Worm (Caenorhabditis elegans) whole organism, late embryonic: ENCODE results near the gene drap-1.

Source experiments
- F13H6.1 ChIP-seq: sonication (generic microtip); optimal IDR thresholded peaks from 2 replicates; lab custom pipeline; 2016; ENCODE audit warnings: missing genetic modification characterization, missing compliant biosample characterization
- ceh-18 ChIP-seq: sonication (generic microtip); optimal IDR thresholded peaks from 2 replicates; lab custom pipeline; 2016; ENCODE audit warnings: missing genetic modification characterization, missing compliant biosample characterization
- ceh-22 ChIP-seq: sonication (generic microtip); optimal IDR thresholded peaks from 2 replicates; lab custom pipeline; 2017; ENCODE audit warnings: missing biosample characterization, missing genetic modification characterization
- ceh-30 ChIP-seq: fragments of 150-350 bp; optimal IDR thresholded peaks from 2 replicates; lab custom pipeline; 2014; ENCODE audit warnings: missing biosample characterization, missing genetic modification characterization
- ceh-45 ChIP-seq: fragments of 200-800 bp; sonication (Bioruptor generic); IDR thresholded peaks from 2 replicates; pipeline ENCODE4 v1.3.6; 2022; ENCODE audit warnings: missing genetic modification reagents, missing genetic modification characterization, missing compliant biosample characterization
- hlh-15 ChIP-seq: sonication (generic microtip); optimal IDR thresholded peaks from 2 replicates; lab custom pipeline; 2016; ENCODE audit warnings: missing genetic modification characterization, missing compliant biosample characterization
- nhr-11 ChIP-seq: fragments of 150-350 bp; optimal IDR thresholded peaks from 2 replicates; lab custom pipeline; 2014; ENCODE audit warnings: missing biosample characterization, missing genetic modification characterization
- odd-2 ChIP-seq: sonication (generic microtip); optimal IDR thresholded peaks from 2 replicates; lab custom pipeline; 2017; ENCODE audit warnings: antibody characterized with exemption, mild to moderate bottlenecking, missing genetic modification characterization, missing compliant biosample characterization
- pha-4 ChIP-seq: fragments of 150-350 bp; optimal IDR thresholded peaks from 2 replicates; lab custom pipeline; 2018; ENCODE audit warnings: missing biosample characterization, missing genetic modification reagents, missing genetic modification characterization
- pqm-1 ChIP-seq: sonication (generic microtip); optimal IDR thresholded peaks from 2 replicates; lab custom pipeline; 2016; ENCODE audit warnings: missing genetic modification characterization, missing compliant biosample characterization
- sox-2 ChIP-seq: fragments of 200-800 bp; sonication (Bioruptor generic); IDR thresholded peaks from 2 replicates; pipeline ENCODE4 v1.3.6; 2022; ENCODE audit warnings: missing genetic modification reagents, missing genetic modification characterization, missing compliant biosample characterization
- ztf-16 ChIP-seq: sonication (generic microtip); optimal IDR thresholded peaks from 2 replicates; lab custom pipeline; 2017; ENCODE audit warnings: missing genetic modification characterization, missing compliant biosample characterization

DNA sequence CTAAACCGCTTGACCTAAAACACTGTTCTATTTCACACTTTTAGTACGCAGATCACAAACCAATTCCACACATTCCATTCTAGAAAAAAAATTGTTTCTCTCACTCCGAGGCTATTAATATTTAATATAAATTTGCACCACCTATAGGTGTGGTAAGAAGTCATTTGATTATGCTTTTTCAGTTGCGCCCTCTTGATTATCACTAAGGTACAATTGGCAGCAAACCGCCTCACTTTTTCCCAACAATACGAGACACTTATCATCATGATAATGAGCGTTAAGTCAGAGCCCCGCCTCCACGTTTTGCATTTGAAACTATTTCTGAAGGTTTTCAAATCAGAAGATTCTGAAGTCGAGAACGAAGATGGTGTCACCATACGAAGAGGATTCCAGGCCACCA lies 7.4 kb downstream of the drap-1 start, which contains the start of gene aqp-4:
- TF ChIP-seq F13H6.1 (tag; lab: Kevin White, UChicago), result no peak
- TF ChIP-seq ceh-45 (GFP tag; lab: Robert Waterston, UW), result no peak
- TF ChIP-seq nhr-11, result no peak
- no peak for TF ChIP-seq odd-2 (tag; lab: Kevin White, UChicago)
- no peak for TF ChIP-seq pha-4 (tag; lab: Kevin White, UChicago)
- TF ChIP-seq hlh-15 (tag; lab: Kevin White, UChicago), result no peak
- no peak for TF ChIP-seq sox-2 (GFP tag; lab: Robert Waterston, UW)
- TF ChIP-seq ceh-18 (tag; lab: Kevin White, UChicago), result no peak
- no peak for TF ChIP-seq ceh-30
- TF ChIP-seq pqm-1 (tag; lab: Kevin White, UChicago), result no peak
- TF ChIP-seq ceh-22 (tag; lab: Kevin White, UChicago), result no peak
- no peak for TF ChIP-seq ztf-16 (tag; lab: Kevin White, UChicago)
